Worm (Caenorhabditis elegans) whole organism, late embryonic: ENCODE data around the gene M03F8.7.

Experiments
- K02D7.2 ChIP-seq: sonication (generic microtip); optimal IDR thresholded peaks from 2 replicates; lab custom pipeline; 2017; ENCODE audit warnings: mild to moderate bottlenecking, missing genetic modification characterization, missing compliant biosample characterization
- ama-1 ChIP-seq: fragments of 150-350 bp; optimal IDR thresholded peaks from 2 replicates; lab custom pipeline; 2014
- elt-4 ChIP-seq: sonication (generic microtip); optimal IDR thresholded peaks from 2 replicates; lab custom pipeline; 2016; ENCODE audit warnings: missing genetic modification characterization, missing compliant biosample characterization
- hlh-30 ChIP-seq: sonication (generic microtip); optimal IDR thresholded peaks from 2 replicates; lab custom pipeline; 2017; ENCODE audit warnings: antibody characterized with exemption, missing genetic modification characterization, missing compliant biosample characterization; ENCODE audit not compliant: insufficient read depth

- TF ChIP-seq elt-4 (tag; lab: Kevin White, UChicago): no peak
- no peak for TF ChIP-seq ama-1 (lab: Kevin White, UChicago)
- no peak for TF ChIP-seq K02D7.2 (tag; lab: Kevin White, UChicago)
- TF ChIP-seq hlh-30 (tag; lab: Kevin White, UChicago): no peak
These were observed 28.0 kb downstream of the M03F8.7 start for ce11 chrV:5964658-5965178.
